Fruit fly (Drosophila melanogaster) whole organism, embryonic: ENCODE data around the gene CG11168.

Experiments
- Atf-2 ChIP-seq: fragments of 200-800 bp; sonication (Bioruptor generic); optimal IDR thresholded peaks from 2 replicates; lab custom pipeline; 2016; ENCODE audit warnings: missing biosample characterization, missing genetic modification characterization
- BEAF-32 ChIP-seq: fragments of 200-800 bp; sonication (Bioruptor generic); optimal IDR thresholded peaks from 3 replicates; lab custom pipeline; 2017; ENCODE audit warnings: missing biosample characterization, missing genetic modification characterization, mild to moderate bottlenecking, moderate library complexity, missing genetic modification reagents
- CG10209 ChIP-seq: fragments of 200-800 bp; sonication (Bioruptor generic); optimal IDR thresholded peaks from 3 replicates; lab custom pipeline; 2017; ENCODE audit warnings: missing biosample characterization, mild to moderate bottlenecking, missing genetic modification characterization, missing genetic modification reagents
- CG10267 ChIP-seq: fragments of 200-800 bp; sonication (Bioruptor generic); optimal IDR thresholded peaks from 2 replicates; lab custom pipeline; 2018; ENCODE audit warnings: missing biosample characterization, mild to moderate bottlenecking, missing genetic modification characterization, moderate library complexity
- CG10366 ChIP-seq: fragments of 200-800 bp; sonication (Bioruptor generic); IDR thresholded peaks from 2 replicates; pipeline ENCODE4 v1.3.6; 2022; ENCODE audit warnings: missing biosample characterization, missing genetic modification characterization
- CG11696 ChIP-seq: fragments of 200-800 bp; sonication (Bioruptor generic); IDR thresholded peaks from 2 replicates; pipeline ENCODE4 v1.3.6; 2022; ENCODE audit warnings: missing biosample characterization, missing genetic modification characterization
- CG12391 ChIP-seq: fragments of 200-800 bp; sonication (Bioruptor generic); optimal IDR thresholded peaks from 3 replicates; lab custom pipeline; 2018; ENCODE audit warnings: missing biosample characterization, mild to moderate bottlenecking, missing genetic modification characterization, moderate library complexity
- CG13287 ChIP-seq: fragments of 200-800 bp; sonication (Bioruptor generic); IDR thresholded peaks from 2 replicates; pipeline ENCODE4 v1.3.6; 2022; ENCODE audit warnings: missing biosample characterization, missing genetic modification characterization; ENCODE audit not compliant: partially characterized antibody
- CG1529 ChIP-seq: fragments of 200-800 bp; sonication (Bioruptor generic); optimal IDR thresholded peaks from 3 replicates; lab custom pipeline; 2018; ENCODE audit warnings: missing biosample characterization, missing genetic modification characterization
- CG16779 ChIP-seq: fragments of 200-800 bp; sonication (Bioruptor generic); IDR thresholded peaks from 2 replicates; pipeline ENCODE4 v1.3.6; 2022; ENCODE audit warnings: missing biosample characterization, missing genetic modification characterization
- CG16815 ChIP-seq: fragments of 200-800 bp; sonication (Bioruptor generic); optimal IDR thresholded peaks from 3 replicates; lab custom pipeline; 2017; ENCODE audit warnings: missing biosample characterization, mild to moderate bottlenecking, missing genetic modification characterization
- CG17802 ChIP-seq: fragments of 200-800 bp; sonication (Bioruptor generic); optimal IDR thresholded peaks from 2 replicates; lab custom pipeline; 2018; ENCODE audit warnings: missing biosample characterization, mild to moderate bottlenecking, missing genetic modification characterization, moderate library complexity
- CG2712 ChIP-seq: fragments of 200-800 bp; optimal IDR thresholded peaks from 3 replicates; lab custom pipeline; 2019; ENCODE audit warnings: missing biosample characterization, mild to moderate bottlenecking, missing genetic modification characterization, moderate library complexity
- CG34224 ChIP-seq: fragments of 200-800 bp; sonication (Bioruptor generic); IDR thresholded peaks from 3 replicates; pipeline ENCODE4 v1.3.6; 2022; ENCODE audit warnings: missing biosample characterization, missing genetic modification characterization; ENCODE audit not compliant: partially characterized antibody
- CG6175 ChIP-seq: fragments of 200-800 bp; sonication (Bioruptor generic); IDR thresholded peaks from 3 replicates; pipeline ENCODE4 v1.3.6; 2022; ENCODE audit warnings: missing biosample characterization, missing genetic modification characterization
- CG6791 ChIP-seq: fragments of 200-800 bp; sonication (Bioruptor generic); IDR thresholded peaks from 3 replicates; pipeline ENCODE4 v1.3.6; 2022; ENCODE audit warnings: missing biosample characterization, missing genetic modification characterization; ENCODE audit not compliant: partially characterized antibody
- CG7963 ChIP-seq: fragments of 200-800 bp; sonication (Bioruptor generic); IDR thresholded peaks from 3 replicates; pipeline ENCODE4 v1.3.6; 2022; ENCODE audit warnings: missing biosample characterization, missing genetic modification characterization; ENCODE audit not compliant: partially characterized antibody
- CG9797 ChIP-seq: fragments of 200-800 bp; sonication (Bioruptor generic); optimal IDR thresholded peaks from 3 replicates; lab custom pipeline; 2018; ENCODE audit warnings: missing biosample characterization, mild to moderate bottlenecking, missing genetic modification characterization
- CTCF ChIP-seq: fragments of 200-800 bp; sonication (Bioruptor generic); optimal IDR thresholded peaks from 2 replicates; lab custom pipeline; 2017; ENCODE audit warnings: missing biosample characterization, mild to moderate bottlenecking, missing genetic modification characterization, moderate library complexity
- CoRest ChIP-seq: fragments of 200-800 bp; sonication (Bioruptor generic); optimal IDR thresholded peaks from 3 replicates; lab custom pipeline; 2018; ENCODE audit warnings: missing biosample characterization, mild to moderate bottlenecking, missing genetic modification characterization, moderate library complexity
- Dp ChIP-seq: fragments of 200-800 bp; sonication (Bioruptor generic); optimal IDR thresholded peaks from 2 replicates; lab custom pipeline; 2018; ENCODE audit warnings: missing biosample characterization, mild to moderate bottlenecking, missing genetic modification characterization, moderate library complexity
- E2f2 ChIP-seq: fragments of 200-800 bp; sonication (Bioruptor generic); IDR thresholded peaks from 2 replicates; pipeline ENCODE4 v1.3.6; 2022; ENCODE audit warnings: missing biosample characterization, missing genetic modification characterization
- HLH4C ChIP-seq: fragments of 200-800 bp; sonication (Bioruptor generic); IDR thresholded peaks from 3 replicates; pipeline ENCODE4 v1.3.6; 2022; ENCODE audit warnings: missing biosample characterization, missing genetic modification characterization; ENCODE audit not compliant: partially characterized antibody
- HLH54F ChIP-seq: fragments of 200-800 bp; sonication (Bioruptor generic); optimal IDR thresholded peaks from 3 replicates; lab custom pipeline; 2016; ENCODE audit warnings: missing biosample characterization, missing genetic modification characterization
- Hand ChIP-seq: fragments of 200-800 bp; sonication (Bioruptor generic); optimal IDR thresholded peaks from 2 replicates; lab custom pipeline; 2017; ENCODE audit warnings: mild to moderate bottlenecking, missing biosample characterization, missing genetic modification reagents, missing genetic modification characterization
- Hsf ChIP-seq: fragments of 200-800 bp; sonication (Bioruptor generic); optimal IDR thresholded peaks from 3 replicates; lab custom pipeline; 2016; ENCODE audit warnings: missing biosample characterization, missing genetic modification characterization
- MESR4 ChIP-seq: fragments of 200-800 bp; sonication (Bioruptor generic); optimal IDR thresholded peaks from 2 replicates; lab custom pipeline; 2018; ENCODE audit warnings: missing biosample characterization, mild to moderate bottlenecking, missing genetic modification characterization, moderate library complexity
- Meics ChIP-seq: fragments of 200-800 bp; sonication (Bioruptor generic); optimal IDR thresholded peaks from 2 replicates; lab custom pipeline; 2017; ENCODE audit warnings: missing biosample characterization, mild to moderate bottlenecking, missing genetic modification characterization
- Sry-δ ChIP-seq: fragments of 200-800 bp; sonication (Bioruptor generic); optimal IDR thresholded peaks from 2 replicates; lab custom pipeline; 2016; ENCODE audit warnings: missing biosample characterization, missing genetic modification characterization
- YL-1 ChIP-seq: fragments of 200-800 bp; sonication (Bioruptor generic); optimal IDR thresholded peaks from 3 replicates; lab custom pipeline; 2017; ENCODE audit warnings: missing biosample characterization, mild to moderate bottlenecking, missing genetic modification characterization
- amos ChIP-seq: fragments of 200-800 bp; sonication (Bioruptor generic); IDR thresholded peaks from 2 replicates; pipeline ENCODE4 v1.3.6; 2022; ENCODE audit warnings: missing biosample characterization, missing genetic modification characterization; ENCODE audit not compliant: partially characterized antibody
- ap ChIP-seq: fragments of 200-800 bp; sonication (Bioruptor generic); IDR thresholded peaks from 2 replicates; pipeline ENCODE4 v1.3.6; 2022; ENCODE audit warnings: missing biosample characterization, missing genetic modification characterization
- corto ChIP-seq: fragments of 200-800 bp; sonication (Bioruptor generic); optimal IDR thresholded peaks from 2 replicates; lab custom pipeline; 2016; ENCODE audit warnings: missing biosample characterization, mild to moderate bottlenecking, missing genetic modification characterization, moderate library complexity
- disco-r ChIP-seq: fragments of 200-800 bp; sonication (Bioruptor generic); optimal IDR thresholded peaks from 2 replicates; lab custom pipeline; 2016; ENCODE audit warnings: missing biosample characterization, missing genetic modification characterization
- emc ChIP-seq: fragments of 200-800 bp; sonication (Bioruptor generic); optimal IDR thresholded peaks from 2 replicates; lab custom pipeline; 2016; ENCODE audit warnings: missing biosample characterization, missing genetic modification characterization
- grn ChIP-seq: fragments of 200-800 bp; sonication (Bioruptor generic); optimal IDR thresholded peaks from 3 replicates; lab custom pipeline; 2017; ENCODE audit warnings: missing biosample characterization, missing genetic modification characterization
- luna ChIP-seq: fragments of 200-800 bp; sonication (Bioruptor generic); optimal IDR thresholded peaks from 2 replicates; lab custom pipeline; 2016; ENCODE audit warnings: missing biosample characterization, missing genetic modification characterization
- mld ChIP-seq: fragments of 200-800 bp; sonication (Bioruptor generic); IDR thresholded peaks from 3 replicates; pipeline ENCODE4 v1.3.6; 2022; ENCODE audit warnings: missing biosample characterization, missing genetic modification characterization; ENCODE audit not compliant: partially characterized antibody
- org-1 ChIP-seq: fragments of 200-800 bp; sonication (Bioruptor generic); optimal IDR thresholded peaks from 2 replicates; lab custom pipeline; 2017; ENCODE audit warnings: missing biosample characterization, missing genetic modification characterization
- psq ChIP-seq: fragments of 200-800 bp; sonication (Bioruptor generic); optimal IDR thresholded peaks from 2 replicates; lab custom pipeline; 2017; ENCODE audit warnings: missing biosample characterization, missing genetic modification characterization
- row ChIP-seq: fragments of 200-800 bp; sonication (Bioruptor generic); IDR thresholded peaks from 3 replicates; pipeline ENCODE4 v1.3.6; 2022; ENCODE audit warnings: missing biosample characterization, missing genetic modification characterization
- run ChIP-seq: fragments of 200-800 bp; sonication (Bioruptor generic); optimal IDR thresholded peaks from 3 replicates; lab custom pipeline; 2018; ENCODE audit warnings: missing biosample characterization, mild to moderate bottlenecking, missing genetic modification characterization
- sc ChIP-seq, 3 experiments: fragments of >200 bp in 2 of 3; fragments of 200-800 bp in 1 of 3; sonication (Bioruptor generic) in 1 of 3; optimal IDR thresholded peaks; 2 replicates in 2 of 3; 3 replicates in 1 of 3; lab custom pipeline; 2017; ENCODE audit warnings: mild to moderate bottlenecking in 1 of 3, missing biosample characterization in 1 of 3, missing genetic modification characterization in 1 of 3, missing genetic modification reagents in 1 of 3
- schlank ChIP-seq: fragments of 200-800 bp; sonication (Bioruptor generic); optimal IDR thresholded peaks from 2 replicates; lab custom pipeline; 2018; ENCODE audit warnings: missing biosample characterization, mild to moderate bottlenecking, missing genetic modification characterization
- scrt ChIP-seq: fragments of 200-800 bp; sonication (Bioruptor generic); optimal IDR thresholded peaks from 2 replicates; lab custom pipeline; 2018; ENCODE audit warnings: missing biosample characterization, mild to moderate bottlenecking, missing genetic modification characterization, moderate library complexity
- sqz ChIP-seq: fragments of 200-800 bp; sonication (Bioruptor generic); optimal IDR thresholded peaks from 3 replicates; lab custom pipeline; 2018; ENCODE audit warnings: missing biosample characterization, mild to moderate bottlenecking, missing genetic modification characterization
- tll ChIP-seq, 2 experiments: fragments of 200-800 bp in 1 of 2; fragments of >200 bp in 1 of 2; sonication (Bioruptor generic) in 1 of 2; optimal IDR thresholded peaks; 2 replicates each; lab custom pipeline; 2017 to 2019; ENCODE audit warnings: missing biosample characterization in 2 of 2, missing genetic modification characterization in 2 of 2, mild to moderate bottlenecking in 1 of 2, moderate library complexity in 1 of 2
- toy ChIP-seq: fragments of 200-800 bp; sonication (Bioruptor generic); IDR thresholded peaks from 2 replicates; pipeline ENCODE4 v1.3.6; 2022; ENCODE audit warnings: missing biosample characterization, missing genetic modification characterization

CG11168 gene

DNA sequence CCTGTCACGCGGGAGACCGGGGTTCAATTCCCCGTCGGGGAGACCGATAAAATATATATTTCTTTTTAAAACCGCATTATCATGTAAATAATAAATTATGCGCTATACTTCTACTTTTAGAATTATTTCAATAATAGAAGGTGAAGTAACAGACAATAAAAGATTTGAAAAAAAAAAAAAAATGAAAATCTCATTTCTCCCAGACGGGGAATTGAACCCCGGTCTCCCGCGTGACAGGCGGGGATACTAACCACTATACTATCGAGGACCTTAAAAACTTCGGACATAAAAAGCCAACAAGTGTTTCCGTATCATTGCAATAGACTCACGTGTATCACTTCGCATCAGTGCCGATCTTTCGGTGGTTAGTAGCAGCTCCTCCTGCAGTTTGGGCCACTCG lies 3.0 kb upstream of the CG11168 start (continued):
- TF ChIP-seq grn (GFP tag; lab: Kevin White, UChicago) (no peak), disco-r (GFP tag; lab: Kevin White, UChicago) (no peak), CG6791 (GFP tag; lab: Robert Waterston, UW) (peak; percentile 7; the same call in 1 of the 3 replicates), amos (peak; percentile 54; the same call in 1 of the 2 replicates)
- TF ChIP-seq, all 482 proteins: peak for 6

DNA sequence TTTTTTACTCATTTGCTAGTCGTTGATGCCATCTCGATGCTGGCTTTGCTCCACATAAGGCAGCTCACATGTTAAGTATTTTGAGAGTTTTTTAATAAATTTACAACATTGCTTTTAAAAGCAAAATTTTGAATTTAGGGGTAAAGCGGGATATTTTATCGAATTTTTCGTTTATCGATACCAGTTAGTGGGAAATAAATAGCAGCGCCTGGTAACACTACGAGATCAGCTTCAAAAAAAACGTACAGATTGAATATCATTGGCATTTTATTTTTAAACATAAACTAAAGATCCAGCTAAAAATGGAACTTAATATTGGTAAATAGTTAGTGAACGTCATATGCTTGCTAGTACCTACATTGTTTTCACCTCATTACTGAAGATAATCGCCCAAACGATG lies 4.4 kb downstream of the CG11168 start, which contains the start of gene Mink:
TSS of gene Mink (plus strand) at position 204 of the 400 bp plus-strand sequence.
- TF ChIP-seq CG16779 (GFP tag; lab: Robert Waterston, UW): no peak
- no peak for TF ChIP-seq CG11696 (GFP tag; lab: Robert Waterston, UW)
- peak; percentile 57; the same call in 1 of the 2 replicates for TF ChIP-seq CG13287
- no peak for TF ChIP-seq HLH54F (GFP tag; lab: Kevin White, UChicago)
- no peak for TF ChIP-seq YL-1 (GFP tag; lab: Kevin White, UChicago)
- TF ChIP-seq Meics (GFP tag; lab: Kevin White, UChicago): no peak
- TF ChIP-seq HLH4C: no peak
- peak; percentile 47 for TF ChIP-seq CG9797 (GFP tag; lab: Kevin White, UChicago)
- TF ChIP-seq CG6175: no peak
- TF ChIP-seq Hand: no peak
- no peak for TF ChIP-seq luna
- peak; percentile 8 for TF ChIP-seq CG10267 (tag; lab: Kevin White, UChicago)
- no peak for TF ChIP-seq Atf-2 (GFP tag; lab: Kevin White, UChicago)
- TF ChIP-seq toy (GFP tag; lab: Robert Waterston, UW): no peak
- TF ChIP-seq sc (optimal IDR thresholded peaks at IDR 0.05; lab: Kevin White, UChicago): no peak
- TF ChIP-seq sc (GFP tag; optimal IDR thresholded peaks at IDR 0.05; lab: Kevin White, UChicago): no peak
- no peak for TF ChIP-seq CG12391 (tag; lab: Kevin White, UChicago)
- TF ChIP-seq schlank (tag; lab: Kevin White, UChicago): no peak
- TF ChIP-seq mld (GFP tag; lab: Robert Waterston, UW): no peak
- TF ChIP-seq org-1 (GFP tag; lab: Kevin White, UChicago): no peak
- no peak for TF ChIP-seq MESR4
- no peak for TF ChIP-seq CG16815 (GFP tag; lab: Kevin White, UChicago)
- TF ChIP-seq CG10366: no peak
- TF ChIP-seq amos: peak; percentile 31; the same call in 1 of the 2 replicates
- no peak for TF ChIP-seq run (tag; lab: Kevin White, UChicago)
- no peak for TF ChIP-seq tll (GFP tag; optimal IDR thresholded peaks at IDR 0.05; lab: Kevin White, UChicago)
- no peak for TF ChIP-seq CTCF (GFP tag; lab: Kevin White, UChicago)
- TF ChIP-seq E2f2 (GFP tag; lab: Robert Waterston, UW): peak; percentile 93
- TF ChIP-seq row: no peak
- TF ChIP-seq CG2712 (tag; lab: Kevin White, UChicago): no peak
- TF ChIP-seq ap (GFP tag; lab: Robert Waterston, UW): no peak
- no peak for TF ChIP-seq CG17802 (tag; lab: Kevin White, UChicago)
- no peak for TF ChIP-seq psq (GFP tag; lab: Kevin White, UChicago)
- no peak for TF ChIP-seq CoRest (tag; lab: Kevin White, UChicago)
- TF ChIP-seq CG34224 (GFP tag; lab: Robert Waterston, UW): peak; percentile 40; the same call in 1 of the 3 replicates
- TF ChIP-seq scrt (GFP tag; lab: Kevin White, UChicago): no peak
- no peak for TF ChIP-seq emc (GFP tag; lab: Kevin White, UChicago)
- peak; percentile 93 for TF ChIP-seq Dp
- TF ChIP-seq CG7963 (GFP tag; lab: Robert Waterston, UW): no peak
- peak; percentile 26 for TF ChIP-seq Sry-δ (GFP tag; lab: Kevin White, UChicago)
- TF ChIP-seq sqz (GFP tag; lab: Kevin White, UChicago): peak; percentile 18
- TF ChIP-seq Hsf: no peak
- TF ChIP-seq corto (GFP tag; lab: Kevin White, UChicago): no peak
- TF ChIP-seq CG10209 (GFP tag; lab: Kevin White, UChicago): no peak
- TF ChIP-seq CG1529 (GFP tag; lab: Kevin White, UChicago): no peak
- peak; percentile 46 for TF ChIP-seq BEAF-32 (GFP tag; lab: Kevin White, UChicago)
